Fruit fly (Drosophila melanogaster): ENCODE measurements around the gene msb1l.

DNA sequence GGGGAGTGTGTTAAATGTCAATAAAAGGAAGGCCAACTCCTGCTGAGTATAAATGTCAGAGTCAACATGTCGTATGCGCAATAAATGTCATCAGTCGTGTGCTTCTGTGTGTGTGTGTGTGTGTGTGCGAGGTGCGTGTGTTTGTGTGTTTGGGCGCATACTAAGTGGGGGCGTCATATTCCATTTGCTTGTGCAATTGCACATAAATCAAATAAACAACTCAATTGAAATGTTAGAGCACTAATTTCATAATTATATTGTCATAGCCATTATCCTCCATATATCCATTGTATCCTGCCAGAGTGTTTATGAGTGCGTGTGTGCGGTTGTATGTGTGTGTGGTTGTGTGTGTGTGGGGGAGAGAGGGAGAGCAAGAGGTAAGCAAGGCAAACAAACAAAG, 16.6 kb downstream of the msb1l start:
- TF ChIP-seq EcR (GFP tag; optimal IDR thresholded peaks at IDR 0.05) (no peak), gl (tag; optimal IDR thresholded peaks at IDR 0.05) (no peak)

Data from whole organism, pupa.